Worm (Caenorhabditis elegans) whole organism, L2 larva: ENCODE results near the gene ZC190.2.

Source experiments
- C34F6.9 ChIP-seq: fragments of 150-350 bp; optimal IDR thresholded peaks from 2 replicates; lab custom pipeline; 2014; ENCODE audit warnings: missing biosample characterization, missing genetic modification characterization
- F13H6.1 ChIP-seq: sonication (generic microtip); optimal IDR thresholded peaks from 2 replicates; lab custom pipeline; 2016; ENCODE audit warnings: missing genetic modification characterization, missing compliant biosample characterization
- R02D3.7 ChIP-seq: fragments of 150-350 bp; optimal IDR thresholded peaks from 2 replicates; lab custom pipeline; 2014; ENCODE audit warnings: missing biosample characterization, missing genetic modification characterization
- Y55F3AM.14 ChIP-seq: fragments of 200-800 bp; sonication (Bioruptor generic); optimal IDR thresholded peaks from 2 replicates; lab custom pipeline; 2018; ENCODE audit warnings: mild to moderate bottlenecking, missing genetic modification characterization, missing compliant biosample characterization
- ZK546.5 ChIP-seq: sonication (generic microtip); optimal IDR thresholded peaks from 2 replicates; lab custom pipeline; 2017; ENCODE audit warnings: missing biosample characterization, missing genetic modification characterization
- alr-1 ChIP-seq: fragments of 150-350 bp; optimal IDR thresholded peaks from 2 replicates; lab custom pipeline; 2014; ENCODE audit warnings: missing biosample characterization, missing genetic modification characterization
- ama-1 ChIP-seq: fragments of 150-350 bp; optimal IDR thresholded peaks from 2 replicates; lab custom pipeline; 2018; ENCODE audit warnings: inconsistent platforms
- blmp-1 ChIP-seq: sonication (generic microtip); optimal IDR thresholded peaks from 2 replicates; lab custom pipeline; 2017; ENCODE audit warnings: missing genetic modification characterization, mild to moderate bottlenecking, missing compliant biosample characterization, antibody characterized with exemption, moderate library complexity; ENCODE audit not compliant: insufficient read depth
- ceh-16 ChIP-seq: fragments of 150-350 bp; optimal IDR thresholded peaks from 2 replicates; lab custom pipeline; 2014; ENCODE audit warnings: missing biosample characterization, missing genetic modification characterization
- ceh-82 ChIP-seq: fragments of 150-350 bp; optimal IDR thresholded peaks from 2 replicates; lab custom pipeline; 2014; ENCODE audit warnings: missing biosample characterization, missing genetic modification characterization
- crh-2 ChIP-seq: sonication (generic microtip); optimal IDR thresholded peaks from 2 replicates; lab custom pipeline; 2017; ENCODE audit warnings: missing biosample characterization, missing genetic modification characterization
- dmd-4 ChIP-seq: sonication (generic microtip); optimal IDR thresholded peaks from 2 replicates; lab custom pipeline; 2017; ENCODE audit warnings: missing biosample characterization, missing genetic modification characterization
- egl-27 ChIP-seq: sonication (generic microtip); optimal IDR thresholded peaks from 3 replicates; lab custom pipeline; 2017; ENCODE audit warnings: missing biosample characterization, missing genetic modification reagents, missing genetic modification characterization
- elt-3 ChIP-seq: sonication (generic microtip); optimal IDR thresholded peaks from 2 replicates; lab custom pipeline; 2017; ENCODE audit warnings: missing biosample characterization, missing genetic modification characterization
- fos-1 ChIP-seq: fragments of 150-350 bp; optimal IDR thresholded peaks from 2 replicates; lab custom pipeline; 2014; ENCODE audit warnings: missing biosample characterization, missing genetic modification characterization
- gmeb-1 ChIP-seq: fragments of 150-350 bp; optimal IDR thresholded peaks from 2 replicates; lab custom pipeline; 2014; ENCODE audit warnings: missing biosample characterization, missing genetic modification characterization
- lin-11 ChIP-seq: fragments of 150-350 bp; sonication (generic microtip); optimal IDR thresholded peaks from 2 replicates; lab custom pipeline; 2014; ENCODE audit warnings: missing biosample characterization, missing genetic modification characterization, inconsistent platforms, mixed read lengths
- lin-13 ChIP-seq: fragments of 150-350 bp; optimal IDR thresholded peaks from 2 replicates; lab custom pipeline; 2014; ENCODE audit warnings: missing biosample characterization, missing genetic modification reagents, missing genetic modification characterization
- lin-39 ChIP-seq: fragments of 150-350 bp; optimal IDR thresholded peaks from 2 replicates; lab custom pipeline; 2014; ENCODE audit warnings: missing biosample characterization, missing genetic modification reagents, missing genetic modification characterization
- lsy-2 ChIP-seq, 2 experiments: fragments of 150-350 bp in 1 of 2; sonication (generic microtip) in 1 of 2; optimal IDR thresholded peaks; 2 replicates each; lab custom pipeline; 2014 to 2017; ENCODE audit warnings: missing biosample characterization in 2 of 2, missing genetic modification characterization in 2 of 2
- mab-5 ChIP-seq: fragments of 150-350 bp; optimal IDR thresholded peaks from 2 replicates; lab custom pipeline; 2014; ENCODE audit warnings: missing biosample characterization, missing genetic modification characterization
- mbf-1 ChIP-seq: sonication (generic microtip); optimal IDR thresholded peaks from 2 replicates; lab custom pipeline; 2017; ENCODE audit warnings: missing biosample characterization, missing genetic modification characterization
- mdl-1 ChIP-seq, 2 experiments: fragments of 150-350 bp in 1 of 2; sonication (generic microtip) in 1 of 2; optimal IDR thresholded peaks; 2 replicates each; lab custom pipeline; 2017; ENCODE audit warnings: missing biosample characterization in 2 of 2, missing genetic modification characterization in 2 of 2
- nhr-12 ChIP-seq: fragments of 150-350 bp; optimal IDR thresholded peaks from 2 replicates; lab custom pipeline; 2014; ENCODE audit warnings: missing biosample characterization, missing genetic modification characterization
- nhr-129 ChIP-seq: fragments of 150-350 bp; optimal IDR thresholded peaks from 2 replicates; lab custom pipeline; 2014; ENCODE audit warnings: missing biosample characterization, missing genetic modification characterization
- nhr-25 ChIP-seq: fragments of 150-350 bp; sonication (generic microtip); optimal IDR thresholded peaks from 3 replicates; lab custom pipeline; 2014; ENCODE audit warnings: missing biosample characterization, missing genetic modification characterization
- nhr-77 ChIP-seq: fragments of 150-350 bp; optimal IDR thresholded peaks from 2 replicates; lab custom pipeline; 2014; ENCODE audit warnings: missing biosample characterization, missing genetic modification characterization
- sem-4 ChIP-seq: fragments of 150-350 bp; optimal IDR thresholded peaks from 2 replicates; lab custom pipeline; 2014; ENCODE audit warnings: missing biosample characterization, missing genetic modification reagents, missing genetic modification characterization
- sma-9 ChIP-seq, 2 experiments: fragments of 150-350 bp in 1 of 2; sonication (generic microtip) in 1 of 2; optimal IDR thresholded peaks; 2 replicates each; lab custom pipeline; 2014 to 2016; ENCODE audit warnings: missing genetic modification characterization in 2 of 2, mild to moderate bottlenecking in 1 of 2, missing biosample characterization in 1 of 2, missing compliant biosample characterization in 1 of 2, missing genetic modification reagents in 1 of 2, moderate library complexity in 1 of 2
- snpc-4 ChIP-seq: fragments of 150-350 bp; optimal IDR thresholded peaks from 2 replicates; lab custom pipeline; 2014; ENCODE audit warnings: missing biosample characterization, missing genetic modification characterization
- unc-39 ChIP-seq: fragments of 150-350 bp; optimal IDR thresholded peaks from 2 replicates; lab custom pipeline; 2014; ENCODE audit warnings: missing biosample characterization, missing genetic modification characterization
- unc-55 ChIP-seq: fragments of 150-350 bp; sonication (generic microtip); optimal IDR thresholded peaks from 3 replicates; lab custom pipeline; 2014; ENCODE audit warnings: missing biosample characterization, missing genetic modification reagents, missing genetic modification characterization
- unc-62 ChIP-seq: fragments of 150-350 bp; optimal IDR thresholded peaks from 2 replicates; lab custom pipeline; 2014; ENCODE audit warnings: missing biosample characterization, missing genetic modification reagents, missing genetic modification characterization
- ztf-11 ChIP-seq: sonication (generic microtip); optimal IDR thresholded peaks from 2 replicates; lab custom pipeline; 2017; ENCODE audit warnings: missing biosample characterization, missing genetic modification characterization

The ZC190.2 gene

DNA sequence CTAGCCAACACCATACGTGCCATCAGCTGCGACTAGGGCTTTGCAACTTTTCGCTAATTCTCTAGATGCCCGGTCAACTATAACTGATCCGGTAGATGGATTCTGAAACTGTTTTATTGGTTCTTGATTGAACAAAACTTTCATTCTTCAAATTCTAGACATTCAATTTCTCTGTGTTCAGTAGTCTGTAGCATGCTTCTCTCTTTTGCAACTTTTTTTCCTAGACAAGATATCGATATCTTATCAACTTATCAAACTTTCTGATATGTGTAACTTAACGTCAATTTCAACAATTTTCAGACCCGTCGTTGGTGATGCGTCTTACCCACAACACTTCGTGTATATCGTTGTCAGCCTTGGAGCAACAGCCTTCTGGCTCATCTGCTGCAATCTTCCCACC lies 15.4 kb upstream of the ZC190.2 start, which contains the start of gene ZC190.4:
ZC190.4 (plus strand) TSS at position 301 of the 400 bp plus-strand sequence.
- no peak for TF ChIP-seq unc-62 (GFP tag; lab: Kevin White, UChicago)
- TF ChIP-seq lin-39 (tag; lab: Kevin White, UChicago), result no peak
- TF ChIP-seq lin-11 (tag; lab: Kevin White, UChicago), result no peak
- no peak for TF ChIP-seq ZK546.5 (tag; lab: Kevin White, UChicago)
- TF ChIP-seq R02D3.7 (tag; lab: Kevin White, UChicago), result no peak
- TF ChIP-seq elt-3 (tag; lab: Kevin White, UChicago), result no peak
- no peak for TF ChIP-seq snpc-4
- TF ChIP-seq unc-39 (tag; lab: Kevin White, UChicago), result no peak
- TF ChIP-seq ceh-82 (tag; lab: Kevin White, UChicago), result no peak
- TF ChIP-seq crh-2 (tag; lab: Kevin White, UChicago), result no peak
- no peak for TF ChIP-seq gmeb-1 (tag; lab: Kevin White, UChicago)
- TF ChIP-seq dmd-4 (tag; lab: Kevin White, UChicago), result no peak
- no peak for TF ChIP-seq mab-5 (tag; lab: Kevin White, UChicago)
- TF ChIP-seq Y55F3AM.14 (GFP tag; lab: Kevin White, UChicago), result no peak
- no peak for TF ChIP-seq ceh-16
- TF ChIP-seq, all 48 proteins: peak for 0

DNA sequence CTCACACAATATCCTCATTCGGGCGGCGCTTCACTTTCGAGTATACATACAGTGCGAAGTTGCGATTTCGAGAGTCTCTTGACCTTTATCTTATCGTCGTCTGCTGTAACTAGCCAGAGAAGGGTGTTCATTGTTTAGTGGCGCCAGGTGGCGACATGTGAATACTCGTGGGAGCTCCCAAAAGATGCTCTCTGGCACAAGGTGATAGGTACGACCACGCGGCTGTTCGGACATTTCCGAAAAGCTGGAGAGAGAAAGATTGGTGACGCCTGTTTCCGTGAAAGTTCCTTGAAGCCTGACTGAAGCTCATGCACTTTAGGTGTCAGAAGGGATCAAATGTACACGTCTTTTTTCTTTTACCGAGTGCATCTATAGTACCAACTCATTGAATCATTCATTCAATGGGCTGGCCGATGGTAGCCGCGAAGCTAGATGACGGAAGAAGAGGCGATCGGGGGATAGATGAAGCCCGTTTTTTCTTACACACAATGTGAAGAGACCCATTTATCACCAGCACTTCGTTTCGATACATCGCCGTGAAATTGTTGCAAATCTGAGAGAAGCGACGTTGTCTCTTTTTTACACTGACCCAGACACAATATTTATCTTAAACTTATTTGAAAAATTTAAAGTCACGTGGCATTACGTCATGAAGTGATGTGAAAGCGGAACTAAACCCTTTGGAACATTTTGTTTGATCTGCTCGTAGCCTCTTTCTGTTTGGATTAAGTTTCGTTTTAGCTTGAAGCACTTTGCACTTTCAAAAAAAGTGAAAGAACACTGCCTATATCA lies 13.7 kb upstream of the ZC190.2 start:
- TF ChIP-seq C34F6.9 (tag; lab: Kevin White, UChicago), result no peak
- peak; percentile 78 for TF ChIP-seq sma-9 (GFP tag; optimal IDR thresholded peaks at IDR 0.05; lab: Kevin White, UChicago)
- TF ChIP-seq sma-9 (tag; optimal IDR thresholded peaks at IDR 0.05; lab: Kevin White, UChicago), result no peak
- TF ChIP-seq F13H6.1, result peak; percentile 71
- no peak for TF ChIP-seq egl-27
- peak; percentile 33 for TF ChIP-seq nhr-129 (tag; lab: Kevin White, UChicago)
- no peak for TF ChIP-seq blmp-1 (tag; lab: Kevin White, UChicago)
- TF ChIP-seq ama-1, result no peak
- TF ChIP-seq nhr-77 (tag; lab: Kevin White, UChicago), result no peak
- peak in 1 of 2 experiments; percentile 25 for TF ChIP-seq lsy-2 (tag; optimal IDR thresholded peaks at IDR 0.05; lab: Kevin White, UChicago)
- no peak for TF ChIP-seq mbf-1 (tag; lab: Kevin White, UChicago)
- no peak for TF ChIP-seq ztf-11 (tag; lab: Kevin White, UChicago)

DNA sequence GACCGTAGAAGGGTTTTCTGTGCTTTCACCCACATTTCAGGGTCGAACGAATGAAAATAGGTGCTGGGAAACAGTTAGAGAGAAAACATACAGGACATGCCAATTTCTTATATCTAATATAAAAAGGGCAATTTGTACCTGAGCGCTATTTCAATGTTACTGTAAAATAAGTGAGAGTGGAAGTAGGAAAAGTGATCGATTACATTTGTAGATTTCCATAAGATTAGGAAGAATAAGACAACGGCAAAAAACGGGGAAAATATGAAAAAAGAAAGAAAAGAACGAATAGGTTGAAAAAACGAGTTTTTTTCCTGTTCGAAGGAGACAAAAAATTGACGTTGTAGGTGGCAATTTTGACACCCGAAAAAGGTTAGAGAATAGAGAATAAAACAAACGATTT lies 12.9 kb upstream of the ZC190.2 start:
- peak; percentile 47 for TF ChIP-seq ceh-16
- TF ChIP-seq mdl-1 (tag; optimal IDR thresholded peaks at IDR 0.05; lab: Kevin White, UChicago), result no peak
- TF ChIP-seq blmp-1 (tag; lab: Kevin White, UChicago), result peak; percentile 93
- no peak for TF ChIP-seq unc-55 (GFP tag; lab: Kevin White, UChicago)
- no peak for TF ChIP-seq sem-4 (tag; lab: Kevin White, UChicago)
- TF ChIP-seq alr-1 (tag; lab: Kevin White, UChicago), result no peak
- no peak for TF ChIP-seq nhr-12 (tag; lab: Kevin White, UChicago)
- TF ChIP-seq nhr-25 (tag; lab: Kevin White, UChicago), result peak; percentile 65
- TF ChIP-seq, all 48 proteins: peak for 3

DNA sequence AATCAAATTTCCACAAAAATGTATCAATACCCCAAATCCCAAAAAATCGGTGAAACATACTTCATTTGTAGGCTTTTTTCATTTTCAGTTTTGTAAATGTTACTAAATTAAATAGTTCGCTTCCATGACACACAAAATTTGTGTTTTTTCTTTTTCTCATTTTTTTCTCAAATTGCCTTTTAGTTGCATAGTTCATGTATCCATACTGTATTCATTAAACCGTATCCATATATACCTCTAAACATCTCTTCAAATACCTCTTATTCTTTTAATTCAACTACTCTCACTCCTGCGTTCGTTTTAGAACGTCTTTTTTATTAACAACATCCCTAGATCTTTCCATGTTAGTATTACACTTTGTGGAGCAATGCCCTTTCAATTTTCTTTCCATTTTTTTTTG lies 10.4 kb upstream of the ZC190.2 start:
- TF ChIP-seq nhr-25 (tag; lab: Kevin White, UChicago) (peak; percentile 31), lin-13 (GFP tag; lab: Kevin White, UChicago) (no peak)
- TF ChIP-seq, all 48 proteins: peak for 1

DNA sequence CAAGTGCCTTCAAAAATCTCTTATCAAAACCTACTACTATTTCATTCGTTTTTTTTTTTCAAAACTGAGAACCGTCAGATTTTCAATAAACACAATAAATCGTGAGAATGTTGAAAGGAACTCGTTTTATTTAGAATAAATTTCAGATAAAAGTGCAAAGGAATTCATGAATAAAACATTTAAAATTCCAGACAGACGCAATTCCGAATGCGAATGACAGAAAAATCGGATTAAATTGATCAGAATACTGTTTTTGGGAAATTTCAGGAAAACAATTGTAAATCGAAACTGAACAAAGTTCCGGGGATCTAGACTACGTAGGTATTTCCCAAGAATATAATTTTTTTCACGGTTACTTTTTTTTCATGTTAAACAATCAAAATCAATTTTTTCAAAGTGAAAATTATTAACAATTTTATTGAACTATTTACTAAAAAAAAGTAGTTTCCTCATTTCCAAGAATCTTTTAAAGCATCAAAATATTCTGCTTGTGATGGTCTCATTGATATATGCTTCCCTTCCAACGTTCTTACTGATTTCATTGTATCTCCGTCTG lies 9.5 kb upstream of the ZC190.2 start:
- peak; percentile 7 for TF ChIP-seq nhr-25 (tag; lab: Kevin White, UChicago)
- TF ChIP-seq fos-1 (tag; lab: Kevin White, UChicago), result no peak
